Fruit fly (Drosophila melanogaster): Measurements from ENCODE around the gene Taf6.

The Taf6 gene

DNA sequence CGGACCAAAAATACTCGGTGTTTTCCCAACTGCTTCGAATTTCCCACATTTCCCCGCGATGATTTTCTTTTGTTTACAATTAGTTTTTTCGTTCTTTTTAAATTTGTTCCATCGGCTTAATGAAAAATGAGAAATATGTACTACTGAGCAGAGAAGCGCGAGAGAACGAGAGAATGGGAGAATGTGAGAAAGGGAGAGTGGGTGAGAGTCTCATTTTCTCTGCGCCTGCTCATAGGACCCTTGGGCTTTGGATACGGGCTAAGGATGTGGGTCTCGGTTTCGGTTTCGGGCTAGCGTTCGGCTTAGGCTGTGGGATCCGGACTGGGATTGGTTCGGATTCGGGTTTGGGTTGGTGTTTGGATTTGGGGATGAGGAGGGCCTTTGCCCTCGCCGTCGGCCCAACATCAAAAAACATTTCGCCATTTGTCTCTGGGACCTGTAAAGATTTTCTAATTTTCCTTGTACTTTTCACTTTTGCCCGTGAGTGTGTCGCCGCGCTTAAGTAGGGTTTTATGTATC lies 18.1 kb upstream of the Taf6 start:
- TF ChIP-seq CG3032 (tag; optimal IDR thresholded peaks at IDR 0.05) (no peak), Eip78C (GFP tag) (peak; percentile 6), Smox (GFP tag; optimal IDR thresholded peaks at IDR 0.05) (no peak), CG6276 (GFP tag; optimal IDR thresholded peaks at IDR 0.05) (no peak), topi (GFP tag; optimal IDR thresholded peaks at IDR 0.05) (no peak), Hr39 (GFP tag; optimal IDR thresholded peaks at IDR 0.05) (no peak)

DNA sequence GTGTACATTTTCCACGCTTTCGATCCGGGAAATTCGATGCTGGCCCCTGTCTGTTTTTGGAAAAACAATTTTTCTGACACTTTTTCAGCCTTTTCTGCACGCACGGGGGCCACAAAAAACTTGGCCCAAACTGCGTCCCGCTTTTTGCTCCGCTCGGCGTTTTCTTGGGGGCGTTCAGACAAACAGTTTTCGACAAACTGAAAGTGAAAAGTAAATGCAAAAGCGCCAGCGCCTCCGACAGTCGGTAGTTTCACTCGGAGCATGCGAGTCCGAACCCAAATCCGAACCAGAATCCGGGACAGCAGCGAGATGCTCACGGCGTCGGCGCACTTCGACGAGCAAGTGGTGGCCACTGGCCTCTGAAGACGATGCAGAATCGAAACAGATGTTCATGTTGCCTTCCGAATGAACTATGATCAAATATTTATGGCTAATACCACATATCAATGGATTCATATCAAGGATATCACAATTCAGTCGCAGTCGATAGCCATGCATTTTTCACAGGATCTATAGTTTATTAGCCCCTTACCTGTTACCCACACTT lies 14.4 kb upstream of the Taf6 start, which contains the start of gene Shal:
TSS of gene Shal (minus strand) at position 200 of the 547 bp plus-strand sequence.
- TF ChIP-seq salr (GFP tag; optimal IDR thresholded peaks at IDR 0.05) = no peak
- TF ChIP-seq dac (GFP tag; optimal IDR thresholded peaks at IDR 0.05) = no peak
- no peak for TF ChIP-seq eg (GFP tag; IDR thresholded peaks at IDR 0.05)
- no peak for TF ChIP-seq lz (GFP tag; optimal IDR thresholded peaks at IDR 0.05)
- no peak for TF ChIP-seq CG10669 (GFP tag; optimal IDR thresholded peaks at IDR 0.05)
- no peak for TF ChIP-seq CG6808 (GFP tag; optimal IDR thresholded peaks at IDR 0.05)
- no peak for TF ChIP-seq topi (GFP tag; optimal IDR thresholded peaks at IDR 0.05)
- no peak for TF ChIP-seq Lpt (GFP tag; optimal IDR thresholded peaks at IDR 0.05)
- no peak for TF ChIP-seq pdm3 (GFP tag; optimal IDR thresholded peaks at IDR 0.05)
- no peak for TF ChIP-seq fkh (GFP tag; optimal IDR thresholded peaks at IDR 0.05)
- TF ChIP-seq CG11902 (GFP tag; optimal IDR thresholded peaks at IDR 0.05) = no peak
- no peak for TF ChIP-seq CG11294 (GFP tag; IDR thresholded peaks at IDR 0.05)
- no peak for TF ChIP-seq CG32006 (GFP tag; optimal IDR thresholded peaks at IDR 0.05)
- no peak for TF ChIP-seq CG15336 (GFP tag; IDR thresholded peaks at IDR 0.05)
- no peak for TF ChIP-seq CG7368 (GFP tag; optimal IDR thresholded peaks at IDR 0.05)
- TF ChIP-seq Sox102F (GFP tag; optimal IDR thresholded peaks at IDR 0.05) = no peak
- TF ChIP-seq fd59A (GFP tag; optimal IDR thresholded peaks at IDR 0.05) = no peak

DNA sequence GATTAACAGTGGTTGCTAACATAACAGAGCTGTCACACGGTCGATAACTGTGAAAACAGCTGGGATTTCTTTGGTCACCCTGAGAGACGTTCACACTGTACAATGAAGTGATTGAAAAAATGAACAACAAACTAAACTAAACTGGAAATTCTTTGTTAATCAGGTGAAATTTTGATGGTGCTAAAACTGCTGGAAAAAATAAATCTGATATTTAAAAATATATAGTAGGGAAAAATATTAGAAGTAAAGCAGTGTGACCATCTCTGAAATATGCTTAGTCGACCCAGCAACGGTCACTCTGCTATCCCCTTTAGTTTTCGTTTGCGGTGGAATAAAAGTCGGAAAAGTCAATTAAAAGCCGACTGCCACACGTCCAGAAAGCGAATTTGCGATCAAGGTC lies 12.9 kb upstream of the Taf6 start, which contains the start of the genes CG9231 and CG9330:
TSS of gene CG9231 (minus strand) at position 25 of the 400 bp plus-strand sequence.
TSS of gene CG9330 (plus strand) at position 275 of the 400 bp plus-strand sequence.
- TF ChIP-seq Lpt (GFP tag; optimal IDR thresholded peaks at IDR 0.05) = no peak
- TF ChIP-seq CG3032 (tag; optimal IDR thresholded peaks at IDR 0.05) = peak; percentile 25
- TF ChIP-seq Sox15 (GFP tag; optimal IDR thresholded peaks at IDR 0.05) = no peak
- no peak for TF ChIP-seq CG15336 (GFP tag; IDR thresholded peaks at IDR 0.05)
- TF ChIP-seq Sox14 (GFP tag; optimal IDR thresholded peaks at IDR 0.05) = peak; percentile 47
- peak; percentile 11 for TF ChIP-seq topi (GFP tag; optimal IDR thresholded peaks at IDR 0.05)
- TF ChIP-seq dac (GFP tag; optimal IDR thresholded peaks at IDR 0.05) = no peak
- TF ChIP-seq CG11762 (GFP tag; optimal IDR thresholded peaks at IDR 0.05; ENCODE audit: insufficient read depth) = no peak
- peak; percentile 23 for TF ChIP-seq Met (GFP tag; optimal IDR thresholded peaks at IDR 0.05)
- no peak for TF ChIP-seq Gug (GFP tag; IDR thresholded peaks at IDR 0.05)
- TF ChIP-seq cyc (GFP tag; optimal IDR thresholded peaks at IDR 0.05) = peak; percentile 17
- TF ChIP-seq pdm3 (GFP tag; optimal IDR thresholded peaks at IDR 0.05) = no peak
- TF ChIP-seq lz (GFP tag; optimal IDR thresholded peaks at IDR 0.05) = peak; percentile 22
- no peak for TF ChIP-seq CG8319 (GFP tag; optimal IDR thresholded peaks at IDR 0.05)
- TF ChIP-seq Eip75B (GFP tag; optimal IDR thresholded peaks at IDR 0.05) = no peak
- TF ChIP-seq achi (GFP tag; optimal IDR thresholded peaks at IDR 0.05) = peak; percentile 83
- peak; percentile 5 for TF ChIP-seq vri (GFP tag; optimal IDR thresholded peaks at IDR 0.05)
- TF ChIP-seq Eip78C (GFP tag) = peak; percentile 87
- TF ChIP-seq Blimp-1 (GFP tag; optimal IDR thresholded peaks at IDR 0.05) = no peak
- TF ChIP-seq CG10669 (GFP tag; optimal IDR thresholded peaks at IDR 0.05) = no peak
- no peak for TF ChIP-seq ss (GFP tag; optimal IDR thresholded peaks at IDR 0.05)
- no peak for TF ChIP-seq CG1621 (tag; optimal IDR thresholded peaks at IDR 0.05)
- peak; percentile 10 for TF ChIP-seq Hr4 (GFP tag; optimal IDR thresholded peaks at IDR 0.05)
- no peak for TF ChIP-seq salr (GFP tag; optimal IDR thresholded peaks at IDR 0.05)
- no peak for TF ChIP-seq CG8119 (GFP tag; IDR thresholded peaks at IDR 0.05)
- TF ChIP-seq CG16779 (tag; optimal IDR thresholded peaks at IDR 0.05) = no peak
- no peak for TF ChIP-seq CG6163 (GFP tag; IDR thresholded peaks at IDR 0.05)
- peak; percentile 17 for TF ChIP-seq Hr39 (GFP tag; optimal IDR thresholded peaks at IDR 0.05)
- TF ChIP-seq esn (GFP tag; optimal IDR thresholded peaks at IDR 0.05) = peak; percentile 49
- TF ChIP-seq CG10631 (GFP tag; optimal IDR thresholded peaks at IDR 0.05) = no peak
- no peak for TF ChIP-seq CG11902 (GFP tag; optimal IDR thresholded peaks at IDR 0.05)
- no peak for TF ChIP-seq CG7368 (GFP tag; optimal IDR thresholded peaks at IDR 0.05)
- TF ChIP-seq CG9139 (GFP tag; optimal IDR thresholded peaks at IDR 0.05) = no peak
- peak; percentile 23 for TF ChIP-seq Smox (GFP tag; optimal IDR thresholded peaks at IDR 0.05)
- no peak for TF ChIP-seq Eip93F (GFP tag; optimal IDR thresholded peaks at IDR 0.05)
- TF ChIP-seq CG6792 (GFP tag; optimal IDR thresholded peaks at IDR 0.05) = no peak
- TF ChIP-seq Sox102F (GFP tag; optimal IDR thresholded peaks at IDR 0.05) = no peak
- TF ChIP-seq CG11294 (GFP tag; IDR thresholded peaks at IDR 0.05) = no peak
- peak; percentile 18 for TF ChIP-seq CG31627 (GFP tag; optimal IDR thresholded peaks at IDR 0.05)
- no peak for TF ChIP-seq fd59A (GFP tag; optimal IDR thresholded peaks at IDR 0.05)
